Fruit fly (Drosophila melanogaster): Measurements from ENCODE around the gene Naa30A.

Naa30A gene

DNA sequence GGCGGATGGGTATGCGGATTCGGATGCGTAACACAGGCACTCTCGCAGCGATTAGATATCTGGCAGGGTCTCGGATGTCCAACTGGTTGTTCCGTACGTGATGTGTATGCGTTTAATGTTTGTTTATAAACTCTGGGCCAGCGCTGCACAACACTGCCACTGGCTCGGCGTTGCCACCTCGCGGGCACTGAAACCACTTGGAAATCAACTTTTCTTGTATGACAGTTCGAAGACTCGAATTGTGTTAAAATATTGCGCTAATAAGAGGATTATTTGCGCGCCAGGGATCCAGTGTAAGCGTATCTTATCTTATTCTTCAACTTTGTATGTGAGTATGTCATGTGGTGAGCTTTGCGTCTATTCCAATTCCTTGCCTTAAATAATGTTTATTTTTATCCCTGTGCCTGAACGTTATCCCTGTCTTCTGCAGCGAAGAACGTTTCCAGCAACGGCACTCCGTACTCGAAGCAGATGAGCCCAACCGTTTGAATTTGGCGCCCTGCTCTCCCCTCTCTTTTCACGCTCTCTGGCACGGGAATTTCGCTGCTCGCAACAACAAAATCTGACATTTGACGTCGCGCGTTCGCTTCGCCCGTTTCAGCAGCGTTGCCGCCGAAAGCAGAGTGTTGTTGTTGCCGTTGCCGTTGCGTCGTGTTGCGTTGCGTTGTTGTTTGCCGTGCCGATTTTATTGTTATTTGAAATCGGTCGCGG lies 38.6 kb downstream of the Naa30A start, which contains the start of the genes CG3719 and CG32813 (continued):
- no peak for TF ChIP-seq ssp (GFP tag; IDR thresholded peaks at IDR 0.05)
- no peak for TF ChIP-seq CG6654 (GFP tag; optimal IDR thresholded peaks at IDR 0.05)
- peak; percentile 0 for TF ChIP-seq az2 (GFP tag; optimal IDR thresholded peaks at IDR 0.05)
- TF ChIP-seq CG7372 (GFP tag; IDR thresholded peaks at IDR 0.05): no peak
- peak; percentile 58 for TF ChIP-seq Hmr (GFP tag; optimal IDR thresholded peaks at IDR 0.05)
- TF ChIP-seq Blimp-1 (GFP tag; optimal IDR thresholded peaks at IDR 0.05): no peak
- no peak for TF ChIP-seq crc (GFP tag; optimal IDR thresholded peaks at IDR 0.05)
- peak; percentile 60 for TF ChIP-seq Rfx (GFP tag; IDR thresholded peaks at IDR 0.05)
- no peak for TF ChIP-seq wek (GFP tag; optimal IDR thresholded peaks at IDR 0.05)
- no peak for TF ChIP-seq CG4854 (GFP tag; optimal IDR thresholded peaks at IDR 0.05)
- no peak for TF ChIP-seq CG3726 (GFP tag; IDR thresholded peaks at IDR 0.05)
- peak; percentile 1 for TF ChIP-seq slou (GFP tag; optimal IDR thresholded peaks at IDR 0.05)
- TF ChIP-seq dimm (GFP tag; IDR thresholded peaks at IDR 0.05): no peak
- TF ChIP-seq CG2116 (GFP tag; optimal IDR thresholded peaks at IDR 0.05): peak; percentile 64
- TF ChIP-seq chinmo (GFP tag; IDR thresholded peaks at IDR 0.05; ENCODE audit: partially characterized antibody): 0 out of 4 replicates have a peak, but pooled peaks have one; percentile 27
- TF ChIP-seq CG6791 (GFP tag; IDR thresholded peaks at IDR 0.05; ENCODE audit: partially characterized antibody): no peak
- TF ChIP-seq CG7745 (tag; optimal IDR thresholded peaks at IDR 0.05): no peak
- no peak for TF ChIP-seq oc (tag; optimal IDR thresholded peaks at IDR 0.05)
- peak; percentile 57; the same call in 1 of the 2 replicates for TF ChIP-seq sob (GFP tag; IDR thresholded peaks at IDR 0.05)
- TF ChIP-seq dan (GFP tag; IDR thresholded peaks at IDR 0.05): no peak
- TF ChIP-seq CG2120 (GFP tag; optimal IDR thresholded peaks at IDR 0.05): peak; percentile 72
- TF ChIP-seq Dref (GFP tag; IDR thresholded peaks at IDR 0.05): peak; percentile 41; the same call in 1 of the 2 replicates
- TF ChIP-seq CG2129 (GFP tag; IDR thresholded peaks at IDR 0.05; ENCODE audit: partially characterized antibody): no peak
- TF ChIP-seq eyg (GFP tag; optimal IDR thresholded peaks at IDR 0.05): no peak
- TF ChIP-seq fd64A (GFP tag; optimal IDR thresholded peaks at IDR 0.05): no peak
- TF ChIP-seq CG32532 (GFP tag; IDR thresholded peaks at IDR 0.05): peak; percentile 46; the same call in 1 of the 2 replicates
- TF ChIP-seq da (GFP tag; optimal IDR thresholded peaks at IDR 0.05): no peak
- no peak for TF ChIP-seq CG18764 (GFP tag; optimal IDR thresholded peaks at IDR 0.05)
- TF ChIP-seq NfI (GFP tag; optimal IDR thresholded peaks at IDR 0.05): peak; percentile 34
- peak; percentile 19 for TF ChIP-seq CoRest (tag; optimal IDR thresholded peaks at IDR 0.05)
- peak; percentile 25 for TF ChIP-seq phol (tag; optimal IDR thresholded peaks at IDR 0.05)
- no peak for TF ChIP-seq CG34224 (GFP tag; IDR thresholded peaks at IDR 0.05; ENCODE audit: partially characterized antibody)
- peak; percentile 61 for TF ChIP-seq CG32767 (GFP tag; IDR thresholded peaks at IDR 0.05)
- TF ChIP-seq Sox100B (GFP tag; optimal IDR thresholded peaks at IDR 0.05): no peak
- TF ChIP-seq HLH4C (GFP tag; IDR thresholded peaks at IDR 0.05; ENCODE audit: partially characterized antibody): no peak
- peak; percentile 49 for TF ChIP-seq Xbp1 (GFP tag; optimal IDR thresholded peaks at IDR 0.05)
- no peak for TF ChIP-seq emc (GFP tag; optimal IDR thresholded peaks at IDR 0.05)
- TF ChIP-seq HHEX (GFP tag; optimal IDR thresholded peaks at IDR 0.05): no peak
- TF ChIP-seq fd96Cb (tag; optimal IDR thresholded peaks at IDR 0.05): peak; percentile 0
- no peak for TF ChIP-seq CG8765 (GFP tag; IDR thresholded peaks at IDR 0.05)
- TF ChIP-seq CG8388 (GFP tag; optimal IDR thresholded peaks at IDR 0.05): no peak
- TF ChIP-seq nau (GFP tag; optimal IDR thresholded peaks at IDR 0.05): no peak
- peak; percentile 16 for TF ChIP-seq Dip3 (GFP tag; optimal IDR thresholded peaks at IDR 0.05)
- no peak for TF ChIP-seq Optix (GFP tag; IDR thresholded peaks at IDR 0.05)
- TF ChIP-seq bab2 (GFP tag; optimal IDR thresholded peaks at IDR 0.05): no peak
- TF ChIP-seq CG30403 (GFP tag; optimal IDR thresholded peaks at IDR 0.05): peak; percentile 35
- no peak for TF ChIP-seq dm (GFP tag; optimal IDR thresholded peaks at IDR 0.05)
- TF ChIP-seq CG42726 (GFP tag; IDR thresholded peaks at IDR 0.05; ENCODE audit: partially characterized antibody): no peak
- TF ChIP-seq Ets97D (GFP tag; optimal IDR thresholded peaks at IDR 0.05): peak; percentile 49

Data from whole organism, embryonic.